Worm (Caenorhabditis elegans): ENCODE data around the gene top-2.

Gene top-2

ce11 chrII:11839116-11839515, 35.8 kb upstream of the top-2 start:
- no peak for TF ChIP-seq F13C5.2 (tag; optimal IDR thresholded peaks at IDR 0.05)
- TF ChIP-seq ceh-13 (GFP tag; optimal IDR thresholded peaks at IDR 0.05) = no peak
- no peak for TF ChIP-seq sea-1 (GFP tag; conservative IDR thresholded peaks at IDR 0.05)
- TF ChIP-seq scrt-1 (GFP tag; IDR thresholded peaks at IDR 0.05) = no peak
- TF ChIP-seq ama-1 (optimal IDR thresholded peaks at IDR 0.05) = no peak
- no peak for TF ChIP-seq tbx-11 (GFP tag; IDR thresholded peaks at IDR 0.05)
- no peak for TF ChIP-seq aly-1 (tag; optimal IDR thresholded peaks at IDR 0.05)
- no peak for TF ChIP-seq hmg-4 (GFP tag; optimal IDR thresholded peaks at IDR 0.05)
- TF ChIP-seq hmbx-1 (tag; optimal IDR thresholded peaks at IDR 0.05) = no peak
- no peak for TF ChIP-seq tra-4 (tag; optimal IDR thresholded peaks at IDR 0.05)
- no peak for TF ChIP-seq hnd-1 (tag; optimal IDR thresholded peaks at IDR 0.05)
- no peak for TF ChIP-seq flt-1 (GFP tag; IDR thresholded peaks at IDR 0.05)
- TF ChIP-seq ets-7 (tag; optimal IDR thresholded peaks at IDR 0.05) = no peak

ce11 chrII:11841653-11842052, 33.3 kb upstream of the top-2 start:
- TF ChIP-seq ama-1 (optimal IDR thresholded peaks at IDR 0.05) (no peak), ceh-13 (GFP tag; optimal IDR thresholded peaks at IDR 0.05) (no peak), ets-7 (tag; optimal IDR thresholded peaks at IDR 0.05) (no peak), pes-1 (GFP tag; IDR thresholded peaks at IDR 0.05) (no peak), F13C5.2 (tag; optimal IDR thresholded peaks at IDR 0.05) (no peak), hnd-1 (tag; optimal IDR thresholded peaks at IDR 0.05) (no peak), B0310.2 (tag; optimal IDR thresholded peaks at IDR 0.05) (no peak), tbx-11 (GFP tag; IDR thresholded peaks at IDR 0.05) (no peak)

- no peak for TF ChIP-seq ets-7 (tag; optimal IDR thresholded peaks at IDR 0.05)
- no peak for TF ChIP-seq pes-1 (GFP tag; IDR thresholded peaks at IDR 0.05)
- no peak for TF ChIP-seq scrt-1 (GFP tag; IDR thresholded peaks at IDR 0.05)
- no peak for TF ChIP-seq tbx-37 (GFP tag; conservative IDR thresholded peaks at IDR 0.05)
Measured at ce11 chrII:11842317-11842716, 32.6 kb upstream of the top-2 start, which contains the start of gene T27D12.1. TSS of gene T27D12.1 (plus strand) at chrII:11842617.

- TF ChIP-seq tbx-11 (GFP tag; IDR thresholded peaks at IDR 0.05) (no peak), flt-1 (GFP tag; IDR thresholded peaks at IDR 0.05) (no peak), pes-1 (GFP tag; IDR thresholded peaks at IDR 0.05) (no peak), ceh-13 (GFP tag; optimal IDR thresholded peaks at IDR 0.05) (no peak), hnd-1 (tag; optimal IDR thresholded peaks at IDR 0.05) (no peak), hmbx-1 (tag; optimal IDR thresholded peaks at IDR 0.05) (no peak), ceh-36 (tag; optimal IDR thresholded peaks at IDR 0.05) (no peak), tra-4 (tag; optimal IDR thresholded peaks at IDR 0.05) (no peak), sea-1 (GFP tag; conservative IDR thresholded peaks at IDR 0.05) (no peak), hmg-4 (GFP tag; optimal IDR thresholded peaks at IDR 0.05) (no peak), B0310.2 (tag; optimal IDR thresholded peaks at IDR 0.05) (no peak), tbx-37 (GFP tag; conservative IDR thresholded peaks at IDR 0.05) (no peak), aly-1 (tag; optimal IDR thresholded peaks at IDR 0.05) (no peak), F13C5.2 (tag; optimal IDR thresholded peaks at IDR 0.05) (no peak), ama-1 (optimal IDR thresholded peaks at IDR 0.05) (no peak), ets-7 (tag; optimal IDR thresholded peaks at IDR 0.05) (no peak)
Measured at ce11 chrII:11842766-11843165, 32.2 kb upstream of the top-2 start.

ce11 chrII:11843441-11843840, 31.5 kb upstream of the top-2 start:
- no peak for TF ChIP-seq ceh-36 (tag; optimal IDR thresholded peaks at IDR 0.05)
- TF ChIP-seq hmg-4 (GFP tag; optimal IDR thresholded peaks at IDR 0.05) = no peak
- TF ChIP-seq tra-4 (tag; optimal IDR thresholded peaks at IDR 0.05) = no peak
- TF ChIP-seq ama-1 (optimal IDR thresholded peaks at IDR 0.05) = no peak
- TF ChIP-seq ets-7 (tag; optimal IDR thresholded peaks at IDR 0.05) = no peak
- no peak for TF ChIP-seq sea-1 (GFP tag; conservative IDR thresholded peaks at IDR 0.05)
- no peak for TF ChIP-seq B0310.2 (tag; optimal IDR thresholded peaks at IDR 0.05)
- TF ChIP-seq aly-1 (tag; optimal IDR thresholded peaks at IDR 0.05) = no peak
- TF ChIP-seq tbx-11 (GFP tag; IDR thresholded peaks at IDR 0.05) = no peak
- TF ChIP-seq F13C5.2 (tag; optimal IDR thresholded peaks at IDR 0.05) = no peak

DNA sequence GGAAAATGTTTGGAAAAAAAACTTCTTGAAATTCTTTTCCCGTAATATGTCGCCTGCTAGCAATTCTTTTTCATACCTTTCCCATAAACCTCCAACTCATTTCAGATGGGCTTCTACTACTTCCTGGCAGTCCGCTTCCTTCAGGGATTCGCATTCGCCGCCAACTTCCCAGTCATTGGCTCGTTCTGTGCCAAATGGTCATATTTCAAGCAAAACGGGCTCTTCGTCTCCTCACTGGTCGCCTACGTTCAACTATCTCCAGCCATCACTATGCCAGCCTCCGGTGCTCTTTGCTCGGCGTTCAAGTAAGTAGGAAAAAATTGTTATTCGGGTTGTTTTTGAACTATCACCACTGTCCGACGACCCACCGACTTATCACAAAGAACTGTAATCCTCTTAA, 30.9 kb upstream of the top-2 start:
- no peak for TF ChIP-seq F13C5.2 (tag; optimal IDR thresholded peaks at IDR 0.05)
- TF ChIP-seq tbx-37 (GFP tag; conservative IDR thresholded peaks at IDR 0.05) = no peak
- no peak for TF ChIP-seq tra-4 (tag; optimal IDR thresholded peaks at IDR 0.05)
- no peak for TF ChIP-seq ets-7 (tag; optimal IDR thresholded peaks at IDR 0.05)
- no peak for TF ChIP-seq sea-1 (GFP tag; conservative IDR thresholded peaks at IDR 0.05)
- TF ChIP-seq hnd-1 (tag; optimal IDR thresholded peaks at IDR 0.05) = no peak
- TF ChIP-seq hmbx-1 (tag; optimal IDR thresholded peaks at IDR 0.05) = no peak
- no peak for TF ChIP-seq tbx-11 (GFP tag; IDR thresholded peaks at IDR 0.05)
- no peak for TF ChIP-seq hmg-4 (GFP tag; optimal IDR thresholded peaks at IDR 0.05)
- no peak for TF ChIP-seq ceh-36 (tag; optimal IDR thresholded peaks at IDR 0.05)
- TF ChIP-seq aly-1 (tag; optimal IDR thresholded peaks at IDR 0.05) = no peak
- TF ChIP-seq pes-1 (GFP tag; IDR thresholded peaks at IDR 0.05) = no peak
- TF ChIP-seq scrt-1 (GFP tag; IDR thresholded peaks at IDR 0.05) = no peak
- TF ChIP-seq ama-1 (optimal IDR thresholded peaks at IDR 0.05) = no peak

- TF ChIP-seq tbx-37 (GFP tag; conservative IDR thresholded peaks at IDR 0.05) = no peak
- no peak for TF ChIP-seq sea-1 (GFP tag; conservative IDR thresholded peaks at IDR 0.05)
- no peak for TF ChIP-seq pes-1 (GFP tag; IDR thresholded peaks at IDR 0.05)
- no peak for TF ChIP-seq tbx-11 (GFP tag; IDR thresholded peaks at IDR 0.05)
- TF ChIP-seq F13C5.2 (tag; optimal IDR thresholded peaks at IDR 0.05) = no peak
- no peak for TF ChIP-seq ceh-36 (tag; optimal IDR thresholded peaks at IDR 0.05)
- no peak for TF ChIP-seq scrt-1 (GFP tag; IDR thresholded peaks at IDR 0.05)
- TF ChIP-seq hnd-1 (tag; optimal IDR thresholded peaks at IDR 0.05) = no peak
- no peak for TF ChIP-seq tra-4 (tag; optimal IDR thresholded peaks at IDR 0.05)
- TF ChIP-seq ama-1 (optimal IDR thresholded peaks at IDR 0.05) = no peak
- no peak for TF ChIP-seq ceh-13 (GFP tag; optimal IDR thresholded peaks at IDR 0.05)
- TF ChIP-seq flt-1 (GFP tag; IDR thresholded peaks at IDR 0.05) = no peak
- TF ChIP-seq hmg-4 (GFP tag; optimal IDR thresholded peaks at IDR 0.05) = no peak
- TF ChIP-seq B0310.2 (tag; optimal IDR thresholded peaks at IDR 0.05) = no peak
- no peak for TF ChIP-seq hmbx-1 (tag; optimal IDR thresholded peaks at IDR 0.05)
- TF ChIP-seq ets-7 (tag; optimal IDR thresholded peaks at IDR 0.05) = no peak
- no peak for TF ChIP-seq aly-1 (tag; optimal IDR thresholded peaks at IDR 0.05)
Measured at ce11 chrII:11844984-11845383, 30.0 kb upstream of the top-2 start.

- TF ChIP-seq ets-7 (tag; optimal IDR thresholded peaks at IDR 0.05) (no peak), flt-1 (GFP tag; IDR thresholded peaks at IDR 0.05) (no peak), pes-1 (GFP tag; IDR thresholded peaks at IDR 0.05) (no peak), tra-4 (tag; optimal IDR thresholded peaks at IDR 0.05) (no peak), F13C5.2 (tag; optimal IDR thresholded peaks at IDR 0.05) (no peak), hmg-4 (GFP tag; optimal IDR thresholded peaks at IDR 0.05) (no peak), hnd-1 (tag; optimal IDR thresholded peaks at IDR 0.05) (no peak), B0310.2 (tag; optimal IDR thresholded peaks at IDR 0.05) (no peak), aly-1 (tag; optimal IDR thresholded peaks at IDR 0.05) (no peak), ceh-36 (tag; optimal IDR thresholded peaks at IDR 0.05) (no peak), tbx-37 (GFP tag; conservative IDR thresholded peaks at IDR 0.05) (no peak), hmbx-1 (tag; optimal IDR thresholded peaks at IDR 0.05) (no peak)
Measured at ce11 chrII:11845954-11846353, 29.0 kb upstream of the top-2 start.
